Worm (Caenorhabditis elegans) whole organism, late embryonic: Measurements from ENCODE around the gene C24H11.1.

Experiments used
- ama-1 ChIP-seq: fragments of 150-350 bp; optimal IDR thresholded peaks from 2 replicates; lab custom pipeline; 2014
- dve-1 ChIP-seq: sonication (generic microtip); optimal IDR thresholded peaks from 2 replicates; lab custom pipeline; 2017; ENCODE audit warnings: antibody characterized with exemption, mild to moderate bottlenecking, missing genetic modification characterization, missing compliant biosample characterization
- elt-2 ChIP-seq: sonication (generic microtip); optimal IDR thresholded peaks from 2 replicates; lab custom pipeline; 2016; ENCODE audit warnings: missing genetic modification reagents, missing genetic modification characterization, missing compliant biosample characterization
- hlh-13 ChIP-seq: fragments of 200-800 bp; sonication (Bioruptor generic); optimal IDR thresholded peaks from 2 replicates; lab custom pipeline; 2018; ENCODE audit warnings: mild to moderate bottlenecking, missing genetic modification characterization, missing compliant biosample characterization
- madf-2 ChIP-seq: sonication (generic microtip); optimal IDR thresholded peaks from 2 replicates; lab custom pipeline; 2017; ENCODE audit warnings: missing genetic modification characterization, missing compliant biosample characterization
- pax-1 ChIP-seq: fragments of 150-350 bp; optimal IDR thresholded peaks from 2 replicates; lab custom pipeline; 2014; ENCODE audit warnings: missing biosample characterization, missing genetic modification characterization

DNA sequence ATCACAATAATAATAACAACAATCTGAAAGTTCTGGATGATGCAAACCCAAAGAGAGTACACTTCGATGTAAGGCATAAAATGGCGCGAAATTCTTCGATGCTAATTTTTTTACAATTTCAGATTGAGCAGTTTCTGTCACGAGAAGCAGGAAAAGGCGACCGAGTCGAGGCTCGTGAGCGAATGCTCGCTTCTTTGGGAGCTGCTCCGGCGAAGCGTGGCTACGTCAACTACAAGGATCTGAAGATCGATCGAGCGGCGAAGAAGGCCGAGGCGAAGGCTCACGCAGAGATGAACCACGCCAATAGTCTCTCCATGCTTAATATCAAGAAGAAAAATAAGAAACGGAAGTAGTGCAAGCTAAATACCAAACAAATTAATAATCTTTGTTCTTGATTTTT, 36.6 kb downstream of the C24H11.1 start:
- TF ChIP-seq madf-2 (tag; lab: Kevin White, UChicago) (no peak), elt-2 (tag; lab: Kevin White, UChicago) (no peak), dve-1 (tag; lab: Kevin White, UChicago) (no peak), pax-1 (tag; lab: Kevin White, UChicago) (no peak), hlh-13 (GFP tag; lab: Kevin White, UChicago) (no peak), ama-1 (lab: Kevin White, UChicago) (no peak)
